Worm (Caenorhabditis elegans) whole organism, L1 larva: Measurements from ENCODE around the gene sma-10.

Experiments used
- aha-1 ChIP-seq: fragments of 150-350 bp; optimal IDR thresholded peaks from 2 replicates; lab custom pipeline; 2014; ENCODE audit warnings: missing biosample characterization, missing genetic modification characterization
- blmp-1 ChIP-seq: fragments of 150-350 bp; optimal IDR thresholded peaks from 2 replicates; lab custom pipeline; 2014; ENCODE audit warnings: missing biosample characterization, missing genetic modification characterization
- egl-27 ChIP-seq, 2 experiments: fragments of 150-350 bp in 1 of 2; sonication (generic microtip); optimal IDR thresholded peaks; 3 replicates each; lab custom pipeline; 2017 to 2018; ENCODE audit warnings: missing biosample characterization in 2 of 2, missing genetic modification characterization in 2 of 2, missing genetic modification reagents in 2 of 2
- fkh-10 ChIP-seq: sonication (generic microtip); optimal IDR thresholded peaks from 2 replicates; lab custom pipeline; 2017; ENCODE audit warnings: missing biosample characterization, missing genetic modification reagents, missing genetic modification characterization
- mef-2 ChIP-seq: fragments of 150-350 bp; optimal IDR thresholded peaks from 2 replicates; lab custom pipeline; 2014; ENCODE audit warnings: missing biosample characterization, missing genetic modification characterization
- nhr-19 ChIP-seq: fragments of 200-800 bp; sonication (Bioruptor generic); conservative IDR thresholded peaks from 2 replicates; pipeline ENCODE4 v1.3.6; 2022; ENCODE audit warnings: missing genetic modification characterization, missing compliant biosample characterization
- pqm-1 ChIP-seq: sonication (generic microtip); optimal IDR thresholded peaks from 3 replicates; lab custom pipeline; 2017; ENCODE audit warnings: missing biosample characterization, missing genetic modification characterization
- snpc-4 ChIP-seq: fragments of 150-350 bp; optimal IDR thresholded peaks from 2 replicates; lab custom pipeline; 2014; ENCODE audit warnings: missing biosample characterization, missing genetic modification characterization
- tlp-1 ChIP-seq: fragments of 150-350 bp; optimal IDR thresholded peaks from 2 replicates; lab custom pipeline; 2014; ENCODE audit warnings: missing biosample characterization, missing genetic modification characterization
- ztf-4 ChIP-seq: fragments of 150-350 bp; optimal IDR thresholded peaks from 2 replicates; lab custom pipeline; 2014; ENCODE audit warnings: missing biosample characterization, missing genetic modification characterization

ce11 chrIV:236138-236537 lies 38.1 kb upstream of the sma-10 start:
- no peak for TF ChIP-seq tlp-1
- no peak for TF ChIP-seq blmp-1 (tag; lab: Kevin White, UChicago)
- no peak for TF ChIP-seq snpc-4 (tag; lab: Kevin White, UChicago)
- TF ChIP-seq fkh-10, result no peak
- TF ChIP-seq ztf-4, result no peak
- TF ChIP-seq egl-27 (tag; optimal IDR thresholded peaks at IDR 0.05; lab: Kevin White, UChicago), result no peak
- no peak for TF ChIP-seq nhr-19
- no peak for TF ChIP-seq mef-2 (tag; lab: Kevin White, UChicago)
- no peak for TF ChIP-seq pqm-1 (tag; lab: Kevin White, UChicago)
- TF ChIP-seq aha-1 (tag; lab: Kevin White, UChicago), result no peak
